Fruit fly (Drosophila melanogaster): ENCODE data around the gene Acer.

The Acer gene

DNA sequence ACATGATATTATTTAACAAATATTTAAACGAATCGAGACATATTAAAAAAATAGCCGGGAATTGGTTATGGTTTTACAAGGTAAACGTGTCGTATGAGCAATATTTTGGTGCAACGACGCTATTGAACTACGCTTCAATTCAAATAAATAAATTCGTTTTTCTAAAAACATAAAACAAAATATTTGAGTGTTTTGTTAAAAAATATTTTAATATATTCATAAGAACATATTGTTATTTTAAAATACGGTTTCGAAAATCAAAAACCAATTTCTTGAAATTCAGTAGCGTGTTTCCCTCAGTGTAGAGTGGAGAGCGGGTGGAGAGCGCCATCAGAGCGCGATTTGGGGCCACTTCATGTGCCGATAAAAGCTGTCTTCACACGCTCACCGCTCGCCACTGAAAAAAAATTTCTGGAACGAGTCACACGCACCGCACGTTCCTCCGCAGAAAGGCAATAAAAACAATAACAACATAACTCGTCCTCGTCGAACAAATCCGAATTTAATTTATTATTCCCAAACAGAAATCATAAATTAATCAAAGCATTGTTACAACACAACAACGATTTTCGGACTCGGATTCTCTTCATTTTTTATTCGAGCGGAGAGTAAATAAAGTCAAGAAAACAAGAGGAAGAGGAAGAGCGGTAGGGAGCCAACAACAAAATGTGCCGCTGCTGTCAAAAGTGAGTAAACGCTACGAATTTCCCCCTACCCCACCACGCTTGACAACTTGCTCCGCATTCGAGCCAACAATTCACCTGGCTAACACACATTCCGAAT, 13.9 kb downstream of the Acer start (continued):
- TF ChIP-seq mam (GFP tag; optimal IDR thresholded peaks at IDR 0.05), result no peak
- TF ChIP-seq CG10543 (GFP tag; optimal IDR thresholded peaks at IDR 0.05), result peak; percentile 91
- no peak for TF ChIP-seq nerfin-2 (GFP tag; IDR thresholded peaks at IDR 0.05; ENCODE audit: partially characterized antibody)
- peak; percentile 74 for TF ChIP-seq CG15514 (GFP tag; optimal IDR thresholded peaks at IDR 0.05)
- TF ChIP-seq CG17359 (tag; optimal IDR thresholded peaks at IDR 0.05), result peak; percentile 91
- peak; percentile 90 for TF ChIP-seq Med (GFP tag)
- no peak for TF ChIP-seq p53 (GFP tag; optimal IDR thresholded peaks at IDR 0.05)
- TF ChIP-seq pho (GFP tag; optimal IDR thresholded peaks at IDR 0.05), result peak; percentile 66
- TF ChIP-seq CG13287 (GFP tag; IDR thresholded peaks at IDR 0.05; ENCODE audit: partially characterized antibody), result no peak
- peak; percentile 97 for TF ChIP-seq CG13424 (tag; optimal IDR thresholded peaks at IDR 0.05)
- TF ChIP-seq gro (GFP tag; optimal IDR thresholded peaks at IDR 0.05), result peak; percentile 8
- TF ChIP-seq Six4 (GFP tag; optimal IDR thresholded peaks at IDR 0.05), result peak; percentile 82
- TF ChIP-seq CG13775 (GFP tag; optimal IDR thresholded peaks at IDR 0.05), result peak; percentile 93
- TF ChIP-seq Dfd (GFP tag; optimal IDR thresholded peaks at IDR 0.05), result no peak
- TF ChIP-seq CG10979 (tag; optimal IDR thresholded peaks at IDR 0.05), result peak; percentile 95
- TF ChIP-seq stwl (tag; optimal IDR thresholded peaks at IDR 0.05), result peak; percentile 1
- peak; percentile 9 for TF ChIP-seq nau (GFP tag; optimal IDR thresholded peaks at IDR 0.05)
- no peak for TF ChIP-seq dimm (GFP tag; IDR thresholded peaks at IDR 0.05)
- peak; percentile 19 for TF ChIP-seq jumu (GFP tag; optimal IDR thresholded peaks at IDR 0.05)
- TF ChIP-seq vnd (GFP tag; IDR thresholded peaks at IDR 0.05; ENCODE audit: partially characterized antibody), result no peak
- no peak for TF ChIP-seq Dref (GFP tag; IDR thresholded peaks at IDR 0.05)
- no peak for TF ChIP-seq CG8478 (optimal IDR thresholded peaks at IDR 0.05)
- no peak for TF ChIP-seq CG7745 (tag; optimal IDR thresholded peaks at IDR 0.05)
- peak; percentile 91 for TF ChIP-seq CG11723 (GFP tag; optimal IDR thresholded peaks at IDR 0.05)
- TF ChIP-seq CkIIα-i1 (GFP tag; IDR thresholded peaks at IDR 0.05), result no peak
- no peak for TF ChIP-seq Lim3 (GFP tag; IDR thresholded peaks at IDR 0.05)
- peak; percentile 76 for TF ChIP-seq CG3163 (GFP tag; optimal IDR thresholded peaks at IDR 0.05)
- peak; percentile 87 for TF ChIP-seq trem (tag; optimal IDR thresholded peaks at IDR 0.05)
- peak; percentile 78 for TF ChIP-seq zen (tag; optimal IDR thresholded peaks at IDR 0.05)
- TF ChIP-seq HLH3B (GFP tag; IDR thresholded peaks at IDR 0.05), result peak; percentile 78
- TF ChIP-seq Neu2 (GFP tag; optimal IDR thresholded peaks at IDR 0.05; ENCODE audit: borderline replicate concordance), result no peak
- no peak; the same call in 1 of the 2 replicates for TF ChIP-seq CG4360 (GFP tag; IDR thresholded peaks at IDR 0.05)
- TF ChIP-seq CG2678 (tag; optimal IDR thresholded peaks at IDR 0.05), result peak; percentile 98
- peak; percentile 62 for TF ChIP-seq CG7928 (GFP tag; optimal IDR thresholded peaks at IDR 0.05)
- TF ChIP-seq sens (GFP tag), result peak; percentile 92
- TF ChIP-seq CG10267 (tag; optimal IDR thresholded peaks at IDR 0.05), result peak; percentile 88
- TF ChIP-seq cad (GFP tag; optimal IDR thresholded peaks at IDR 0.05), result peak; percentile 13
- TF ChIP-seq CG15601 (tag; optimal IDR thresholded peaks at IDR 0.05), result peak; percentile 92
- no peak for TF ChIP-seq NC2α (GFP tag; optimal IDR thresholded peaks at IDR 0.05)
- peak; percentile 92 for TF ChIP-seq D19A (tag; optimal IDR thresholded peaks at IDR 0.05)
- TF ChIP-seq CG4424 (GFP tag; optimal IDR thresholded peaks at IDR 0.05), result peak; percentile 92
- no peak for TF ChIP-seq CG12744 (GFP tag; optimal IDR thresholded peaks at IDR 0.05)
- TF ChIP-seq CG16815 (GFP tag; optimal IDR thresholded peaks at IDR 0.05), result peak; percentile 86
- peak; percentile 91 for TF ChIP-seq dysf (GFP tag; IDR thresholded peaks at IDR 0.05)
- no peak for TF ChIP-seq HmgD (GFP tag; optimal IDR thresholded peaks at IDR 0.05)
- TF ChIP-seq CG33557 (GFP tag; optimal IDR thresholded peaks at IDR 0.05), result peak; percentile 87
- peak; percentile 79 for TF ChIP-seq wor (GFP tag; IDR thresholded peaks at IDR 0.05)
- TF ChIP-seq Hmr (GFP tag; optimal IDR thresholded peaks at IDR 0.05), result peak; percentile 91
- no peak for TF ChIP-seq Atf3 (GFP tag; optimal IDR thresholded peaks at IDR 0.05)
- TF ChIP-seq CG1602 (GFP tag; optimal IDR thresholded peaks at IDR 0.05), result peak; percentile 86
